Fruit fly (Drosophila melanogaster) whole organism, embryonic: Measurements from ENCODE around the gene tw.

Experiments
- Ada2b ChIP-seq: fragments of 200-800 bp; sonication (Bioruptor generic); IDR thresholded peaks from 2 replicates; pipeline ENCODE4 v1.3.6; 2022; ENCODE audit warnings: missing biosample characterization, missing genetic modification characterization
- CG13894 ChIP-seq: fragments of 200-800 bp; sonication (Bioruptor generic); optimal IDR thresholded peaks from 3 replicates; lab custom pipeline; 2018; ENCODE audit warnings: missing biosample characterization, mild to moderate bottlenecking, missing genetic modification characterization, moderate library complexity
- CG18476 ChIP-seq: fragments of 200-800 bp; sonication (Bioruptor generic); optimal IDR thresholded peaks from 2 replicates; lab custom pipeline; 2016; ENCODE audit warnings: missing biosample characterization, mild to moderate bottlenecking, missing genetic modification characterization
- CG2116 ChIP-seq: fragments of 200-800 bp; sonication (Bioruptor generic); optimal IDR thresholded peaks from 3 replicates; lab custom pipeline; 2018; ENCODE audit warnings: missing biosample characterization, mild to moderate bottlenecking, missing genetic modification characterization
- CG34422 ChIP-seq: fragments of 200-800 bp; sonication (Bioruptor generic); IDR thresholded peaks from 3 replicates; pipeline ENCODE4 v1.3.6; 2022; ENCODE audit warnings: missing biosample characterization, missing genetic modification characterization
- CG42726 ChIP-seq: fragments of 200-800 bp; sonication (Bioruptor generic); IDR thresholded peaks from 2 replicates; pipeline ENCODE4 v1.3.6; 2022; ENCODE audit warnings: missing biosample characterization, missing genetic modification characterization; ENCODE audit not compliant: partially characterized antibody
- CG4730 ChIP-seq: fragments of 200-800 bp; sonication (Bioruptor generic); IDR thresholded peaks from 2 replicates; pipeline ENCODE4 v1.3.6; 2022; ENCODE audit warnings: missing biosample characterization, missing genetic modification characterization
- CG7987 ChIP-seq: fragments of 200-800 bp; sonication (Bioruptor generic); optimal IDR thresholded peaks from 2 replicates; lab custom pipeline; 2018; ENCODE audit warnings: missing biosample characterization, mild to moderate bottlenecking, missing genetic modification characterization, moderate library complexity
- CG8290 ChIP-seq, 3 experiments: fragments of 200-800 bp; sonication (Bioruptor generic); optimal IDR thresholded peaks; 2 replicates each; lab custom pipeline; 2016 to 2019; ENCODE audit warnings: missing biosample characterization in 3 of 3, missing genetic modification characterization in 3 of 3, mild to moderate bottlenecking in 2 of 3, moderate library complexity in 1 of 3
- CG8359 ChIP-seq: fragments of 200-800 bp; sonication (Bioruptor generic); optimal IDR thresholded peaks from 2 replicates; lab custom pipeline; 2017; ENCODE audit warnings: missing biosample characterization, mild to moderate bottlenecking, missing genetic modification characterization, borderline replicate concordance
- CG9609 ChIP-seq: fragments of 200-800 bp; sonication (Bioruptor generic); optimal IDR thresholded peaks from 3 replicates; lab custom pipeline; 2016; ENCODE audit warnings: missing biosample characterization, missing genetic modification characterization
- CG9727 ChIP-seq: fragments of 200-800 bp; sonication (Bioruptor generic); optimal IDR thresholded peaks from 3 replicates; lab custom pipeline; 2017; ENCODE audit warnings: missing biosample characterization, mild to moderate bottlenecking, missing genetic modification characterization
- CG9817 ChIP-seq: fragments of 200-800 bp; sonication (Bioruptor generic); optimal IDR thresholded peaks from 2 replicates; lab custom pipeline; 2018; ENCODE audit warnings: missing biosample characterization, mild to moderate bottlenecking, missing genetic modification characterization, moderate library complexity
- CkIIα-i1 ChIP-seq: fragments of 200-800 bp; sonication (Bioruptor generic); IDR thresholded peaks from 2 replicates; pipeline ENCODE4 v1.3.6; 2022; ENCODE audit warnings: missing biosample characterization, missing genetic modification characterization
- Dad ChIP-seq: fragments of 200-800 bp; sonication (Bioruptor generic); optimal IDR thresholded peaks from 3 replicates; lab custom pipeline; 2016; ENCODE audit warnings: missing biosample characterization, missing genetic modification characterization
- Dfd ChIP-seq, 2 experiments: fragments of >200 bp; optimal IDR thresholded peaks; 2 replicates each; lab custom pipeline; 2017; ENCODE audit warnings: missing biosample characterization in 2 of 2, missing genetic modification characterization in 2 of 2
- Ets65A ChIP-seq: fragments of 200-800 bp; sonication (Bioruptor generic); peaks from one replicate; lab custom pipeline; 2016; ENCODE audit warnings: missing biosample characterization, missing genetic modification characterization
- Gsc ChIP-seq: fragments of 200-800 bp; sonication (Bioruptor generic); IDR thresholded peaks from 2 replicates; pipeline ENCODE4 v1.3.6; 2022; ENCODE audit warnings: missing biosample characterization, missing genetic modification characterization
- H2.0 ChIP-seq: fragments of 200-800 bp; sonication (Bioruptor generic); IDR thresholded peaks from 2 replicates; pipeline ENCODE4 v1.3.6; 2022; ENCODE audit warnings: missing biosample characterization, missing genetic modification characterization
- HLH3B ChIP-seq: fragments of 200-800 bp; sonication (Bioruptor generic); IDR thresholded peaks from 2 replicates; pipeline ENCODE4 v1.3.6; 2022; ENCODE audit warnings: missing biosample characterization, missing genetic modification characterization
- HLHmδ ChIP-seq: fragments of 200-800 bp; sonication (Bioruptor generic); optimal IDR thresholded peaks from 2 replicates; lab custom pipeline; 2018; ENCODE audit warnings: missing biosample characterization, mild to moderate bottlenecking, missing genetic modification characterization, moderate library complexity
- Hr39 ChIP-seq: fragments of >200 bp; optimal IDR thresholded peaks from 2 replicates; lab custom pipeline; 2017
- Jarid2 ChIP-seq: fragments of 200-800 bp; sonication (Bioruptor generic); optimal IDR thresholded peaks from 3 replicates; lab custom pipeline; 2017; ENCODE audit warnings: mild to moderate bottlenecking, missing biosample characterization, missing genetic modification reagents, missing genetic modification characterization
- Lim3 ChIP-seq: fragments of 200-800 bp; sonication (Bioruptor generic); IDR thresholded peaks from 2 replicates; pipeline ENCODE4 v1.3.6; 2022; ENCODE audit warnings: missing biosample characterization, missing genetic modification characterization
- Mrtf ChIP-seq: fragments of 200-800 bp; sonication (Bioruptor generic); IDR thresholded peaks from 3 replicates; pipeline ENCODE4 v1.3.6; 2022; ENCODE audit warnings: missing biosample characterization, missing genetic modification characterization
- Oaz ChIP-seq: fragments of 200-800 bp; sonication (Bioruptor generic); IDR thresholded peaks from 2 replicates; pipeline ENCODE4 v1.3.6; 2022; ENCODE audit warnings: missing biosample characterization, missing genetic modification characterization
- abd-A ChIP-seq: fragments of 200-800 bp; sonication (Bioruptor generic); optimal IDR thresholded peaks from 3 replicates; lab custom pipeline; 2019; ENCODE audit warnings: missing biosample characterization, mild to moderate bottlenecking, missing genetic modification characterization, moderate library complexity
- ara ChIP-seq: fragments of 200-800 bp; sonication (Bioruptor generic); IDR thresholded peaks from 2 replicates; pipeline ENCODE4 v1.3.6; 2022; ENCODE audit warnings: missing biosample characterization, missing genetic modification characterization
- bbx ChIP-seq: fragments of 200-800 bp; sonication (Bioruptor generic); IDR thresholded peaks from 2 replicates; pipeline ENCODE4 v1.3.6; 2022; ENCODE audit warnings: missing biosample characterization, missing genetic modification characterization; ENCODE audit not compliant: partially characterized antibody
- chinmo ChIP-seq: fragments of 200-800 bp; sonication (Bioruptor generic); IDR thresholded peaks from 4 replicates; pipeline ENCODE4 v1.3.6; 2022; ENCODE audit warnings: missing biosample characterization, missing genetic modification characterization; ENCODE audit not compliant: partially characterized antibody
- chn ChIP-seq: fragments of 200-800 bp; sonication (Bioruptor generic); optimal IDR thresholded peaks from 2 replicates; lab custom pipeline; 2016; ENCODE audit warnings: missing biosample characterization, missing genetic modification characterization
- crc ChIP-seq: fragments of 200-800 bp; sonication (Bioruptor generic); optimal IDR thresholded peaks from 2 replicates; lab custom pipeline; 2016; ENCODE audit warnings: missing biosample characterization, missing genetic modification characterization
- crol ChIP-seq: fragments of 200-800 bp; sonication (Bioruptor generic); IDR thresholded peaks from 2 replicates; pipeline ENCODE4 v1.3.6; 2022; ENCODE audit warnings: missing biosample characterization, missing genetic modification characterization
- en ChIP-seq: fragments of 200-800 bp; sonication (Bioruptor generic); optimal IDR thresholded peaks from 2 replicates; lab custom pipeline; 2016; ENCODE audit warnings: missing biosample characterization, missing genetic modification characterization
- gem ChIP-seq: fragments of 200-800 bp; sonication (Bioruptor generic); optimal IDR thresholded peaks from 2 replicates; lab custom pipeline; 2019; ENCODE audit warnings: missing biosample characterization, mild to moderate bottlenecking, missing genetic modification characterization, moderate library complexity
- grn ChIP-seq: fragments of 200-800 bp; sonication (Bioruptor generic); optimal IDR thresholded peaks from 3 replicates; lab custom pipeline; 2017; ENCODE audit warnings: missing biosample characterization, missing genetic modification characterization
- hb ChIP-seq: fragments of 200-800 bp; sonication (Bioruptor generic); IDR thresholded peaks from 3 replicates; pipeline ENCODE4 v1.3.6; 2022; ENCODE audit warnings: missing biosample characterization, missing genetic modification characterization; ENCODE audit not compliant: partially characterized antibody
- hkb ChIP-seq, 2 experiments: fragments of 200-800 bp in 1 of 2; fragments of >200 bp in 1 of 2; sonication (Bioruptor generic) in 1 of 2; IDR thresholded peaks in 1 of 2; optimal IDR thresholded peaks in 1 of 2; 2 replicates each; pipeline versions ENCODE4 v1.3.6 to Lab custom; 2017 to 2022; ENCODE audit warnings: missing biosample characterization in 1 of 2, missing genetic modification characterization in 1 of 2
- kni ChIP-seq: fragments of 200-800 bp; sonication (Bioruptor generic); optimal IDR thresholded peaks from 3 replicates; lab custom pipeline; 2017; ENCODE audit warnings: mild to moderate bottlenecking, missing biosample characterization, missing genetic modification reagents, missing genetic modification characterization
- lola ChIP-seq, 3 experiments: fragments of >200 bp in 2 of 3; fragments of 200-800 bp in 1 of 3; sonication (Bioruptor generic) in 1 of 3; optimal IDR thresholded peaks; 2 replicates each; lab custom pipeline; 2017 to 2019; ENCODE audit warnings: missing biosample characterization in 3 of 3, missing genetic modification characterization in 3 of 3, mild to moderate bottlenecking in 1 of 3, moderate library complexity in 1 of 3
- nmo ChIP-seq: fragments of 200-800 bp; sonication (Bioruptor generic); optimal IDR thresholded peaks from 2 replicates; lab custom pipeline; 2018; ENCODE audit warnings: missing biosample characterization, mild to moderate bottlenecking, missing genetic modification characterization, moderate library complexity
- prd ChIP-seq, 3 experiments: fragments of >200 bp in 2 of 3; fragments of 200-800 bp in 1 of 3; sonication (Bioruptor generic) in 1 of 3; optimal IDR thresholded peaks in 2 of 3; IDR thresholded peaks in 1 of 3; 2 replicates in 2 of 3; 3 replicates in 1 of 3; pipeline versions ENCODE4 v1.3.6 to Lab custom; 2017 to 2022; ENCODE audit warnings: missing biosample characterization in 1 of 3, missing genetic modification characterization in 1 of 3
- psq ChIP-seq: fragments of 200-800 bp; sonication (Bioruptor generic); optimal IDR thresholded peaks from 2 replicates; lab custom pipeline; 2017; ENCODE audit warnings: missing biosample characterization, missing genetic modification characterization
- sens ChIP-seq: fragments of 200-800 bp; sonication (Bioruptor generic); peaks from one replicate; lab custom pipeline; 2016; ENCODE audit warnings: missing biosample characterization, missing genetic modification characterization
- sug ChIP-seq: fragments of 200-800 bp; optimal IDR thresholded peaks from 2 replicates; lab custom pipeline; 2019; ENCODE audit warnings: missing biosample characterization, mild to moderate bottlenecking, missing genetic modification characterization, moderate library complexity
- tup ChIP-seq: fragments of 200-800 bp; sonication (Bioruptor generic); optimal IDR thresholded peaks from 2 replicates; lab custom pipeline; 2016; ENCODE audit warnings: missing biosample characterization, mild to moderate bottlenecking, missing genetic modification characterization, moderate library complexity
- wek ChIP-seq: fragments of 200-800 bp; sonication (Bioruptor generic); optimal IDR thresholded peaks from 3 replicates; lab custom pipeline; 2018; ENCODE audit warnings: missing biosample characterization, mild to moderate bottlenecking, missing genetic modification characterization, moderate library complexity
- z ChIP-seq: fragments of 200-800 bp; sonication (Bioruptor generic); IDR thresholded peaks from 3 replicates; pipeline ENCODE4 v1.3.6; 2022; ENCODE audit warnings: missing biosample characterization, missing genetic modification characterization

tw gene

DNA sequence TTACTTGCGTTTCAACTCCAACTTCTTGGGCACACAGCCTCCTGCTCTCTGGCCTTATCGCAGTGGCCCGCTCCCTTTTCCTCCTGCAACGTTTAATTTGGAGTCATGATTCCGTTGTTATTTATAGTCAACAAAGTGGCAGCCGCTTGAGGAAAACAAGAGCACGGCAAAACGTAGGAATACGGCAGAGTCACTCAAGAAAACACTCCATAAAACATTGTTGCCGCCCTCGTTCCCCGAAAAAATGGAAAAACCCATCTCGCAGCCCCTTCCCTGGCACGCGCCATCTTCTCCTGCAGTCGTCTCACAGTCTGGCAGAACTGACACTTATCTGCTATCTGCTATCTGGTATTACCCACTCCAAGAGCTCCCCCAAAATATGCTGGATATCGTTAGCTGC is 40.4 kb downstream of the tw start (continued):
- TF ChIP-seq Ada2b (GFP tag; lab: Robert Waterston, UW): no peak
- TF ChIP-seq CG2116 (GFP tag; lab: Kevin White, UChicago): no peak
- no peak for TF ChIP-seq Lim3 (GFP tag; lab: Robert Waterston, UW)
- TF ChIP-seq CG8290 (GFP tag; optimal IDR thresholded peaks at IDR 0.05; lab: Kevin White, UChicago): no peak
- no peak for TF ChIP-seq CG8290 (tag; optimal IDR thresholded peaks at IDR 0.05; lab: Kevin White, UChicago)
- no peak for TF ChIP-seq crc (GFP tag; lab: Kevin White, UChicago)
- TF ChIP-seq CG42726: no peak
- no peak for TF ChIP-seq psq (GFP tag; lab: Kevin White, UChicago)
- TF ChIP-seq HLHmδ (GFP tag; lab: Kevin White, UChicago): peak; percentile 35
- TF ChIP-seq bbx (GFP tag; lab: Robert Waterston, UW): no peak
- no peak for TF ChIP-seq CG7987 (GFP tag; lab: Kevin White, UChicago)
- TF ChIP-seq Dfd (GFP tag; optimal IDR thresholded peaks at IDR 0.05; lab: Kevin White, UChicago): no peak
- no peak for TF ChIP-seq nmo
- no peak for TF ChIP-seq hb
- peak; percentile 23 for TF ChIP-seq grn
- TF ChIP-seq HLH3B (GFP tag; lab: Robert Waterston, UW): no peak
- TF ChIP-seq Gsc (GFP tag; lab: Robert Waterston, UW): no peak
- TF ChIP-seq wek: no peak
- TF ChIP-seq Ets65A (GFP tag; lab: Kevin White, UChicago): peak; percentile 74
- no peak for TF ChIP-seq ara (GFP tag; lab: Robert Waterston, UW)
- TF ChIP-seq CG9727 (GFP tag; lab: Kevin White, UChicago): no peak

- TF ChIP-seq chinmo (GFP tag; lab: Robert Waterston, UW): no peak
- TF ChIP-seq prd (optimal IDR thresholded peaks at IDR 0.05; lab: Kevin White, UChicago): no peak
- TF ChIP-seq prd (GFP tag; IDR thresholded peaks at IDR 0.05; lab: Robert Waterston, UW): no peak
- no peak for TF ChIP-seq CG9609 (GFP tag; lab: Kevin White, UChicago)
- TF ChIP-seq CG4730: no peak
- no peak for TF ChIP-seq tup
- no peak for TF ChIP-seq grn
- TF ChIP-seq sens: peak; percentile 14
- TF ChIP-seq abd-A (tag; lab: Kevin White, UChicago): no peak
- TF ChIP-seq CG8359: no peak
- no peak for TF ChIP-seq Oaz (GFP tag; lab: Robert Waterston, UW)
- no peak for TF ChIP-seq en (GFP tag; lab: Kevin White, UChicago)
- TF ChIP-seq Jarid2: peak; percentile 71
- no peak for TF ChIP-seq Dad (GFP tag; lab: Kevin White, UChicago)
- TF ChIP-seq CG2116 (GFP tag; lab: Kevin White, UChicago): no peak
- no peak for TF ChIP-seq Mrtf
- no peak for TF ChIP-seq H2.0 (GFP tag; lab: Robert Waterston, UW)
- TF ChIP-seq CG13894 (tag; lab: Kevin White, UChicago): no peak
- no peak for TF ChIP-seq chn
- peak; percentile 20 for TF ChIP-seq kni (GFP tag; lab: Kevin White, UChicago)
- TF ChIP-seq gem: no peak
- no peak for TF ChIP-seq sug (tag; lab: Kevin White, UChicago)
- TF ChIP-seq CG18476 (GFP tag; lab: Kevin White, UChicago): no peak
- no peak for TF ChIP-seq Hr39 (lab: Kevin White, UChicago)
- no peak for TF ChIP-seq CG9727 (GFP tag; lab: Kevin White, UChicago)
- TF ChIP-seq crol: no peak
- TF ChIP-seq lola (GFP tag; optimal IDR thresholded peaks at IDR 0.05; lab: Kevin White, UChicago): no peak
- no peak for TF ChIP-seq CG9817 (tag; lab: Kevin White, UChicago)
- no peak for TF ChIP-seq CG34422 (GFP tag; lab: Robert Waterston, UW)
- peak; percentile 58; the same call in 1 of the 3 replicates for TF ChIP-seq z (GFP tag; lab: Robert Waterston, UW)
- TF ChIP-seq hkb (optimal IDR thresholded peaks at IDR 0.05; lab: Kevin White, UChicago): no peak
- TF ChIP-seq hkb (GFP tag; IDR thresholded peaks at IDR 0.05; lab: Robert Waterston, UW): no peak
- TF ChIP-seq CkIIα-i1: no peak
These were observed 51.6 kb downstream of the tw start for dm6 chrX:835965-836690.
